Worm (Caenorhabditis elegans) whole organism, L3 larva: ENCODE results near the gene F58F12.3.

ENCODE experiments used
- daf-12 ChIP-seq: fragments of 150-350 bp; optimal IDR thresholded peaks from 2 replicates; lab custom pipeline; 2014; ENCODE audit warnings: missing biosample characterization, missing genetic modification reagents, missing genetic modification characterization
- elt-2 ChIP-seq: sonication (generic microtip); optimal IDR thresholded peaks from 2 replicates; lab custom pipeline; 2016; ENCODE audit warnings: missing genetic modification reagents, mild to moderate bottlenecking, missing genetic modification characterization, missing compliant biosample characterization
- fkh-10 ChIP-seq: sonication (generic microtip); optimal IDR thresholded peaks from 2 replicates; lab custom pipeline; 2017; ENCODE audit warnings: missing biosample characterization, missing genetic modification reagents, missing genetic modification characterization
- nhr-23 ChIP-seq: fragments of 150-350 bp; optimal IDR thresholded peaks from 2 replicates; lab custom pipeline; 2014; ENCODE audit warnings: missing biosample characterization, missing genetic modification reagents, missing genetic modification characterization
- snpc-4 ChIP-seq: fragments of 150-350 bp; optimal IDR thresholded peaks from 2 replicates; lab custom pipeline; 2014; ENCODE audit warnings: missing biosample characterization, missing genetic modification characterization
- ztf-11 ChIP-seq: fragments of 150-350 bp; optimal IDR thresholded peaks from 2 replicates; lab custom pipeline; 2014; ENCODE audit warnings: missing biosample characterization, missing genetic modification characterization
- ztf-4 ChIP-seq: fragments of 150-350 bp; optimal IDR thresholded peaks from 2 replicates; lab custom pipeline; 2014; ENCODE audit warnings: missing biosample characterization, missing genetic modification characterization

- peak; percentile 87 for TF ChIP-seq elt-2 (tag; lab: Kevin White, UChicago)
- TF ChIP-seq ztf-4 (tag; lab: Kevin White, UChicago), result no peak
- TF ChIP-seq fkh-10, result peak; percentile 53
- TF ChIP-seq daf-12 (tag; lab: Kevin White, UChicago), result no peak
- peak; percentile 93 for TF ChIP-seq nhr-23 (tag; lab: Kevin White, UChicago)
- no peak for TF ChIP-seq ztf-11 (tag; lab: Kevin White, UChicago)
- TF ChIP-seq snpc-4, result no peak
These were observed 42.7 kb downstream of the F58F12.3 start for ce11 chrII:6348360-6348759.
